Worm (Caenorhabditis elegans): ENCODE results near the gene nhr-153.
"Not testable (repeated sequence)": the region's sequence is repeated elsewhere in the genome, so short reads cannot be mapped to it uniquely, and the experiment has no call there.

Gene nhr-153

ce11 chrV:12117567-12118053 is 13.6 kb downstream of the nhr-153 start, which contains the start of gene C13C4.8:
TSS of gene C13C4.8 (plus strand) at chrV:12118003.
- TF ChIP-seq flh-1 (GFP tag; optimal IDR thresholded peaks at IDR 0.05): no peak
- no peak for TF ChIP-seq ceh-43 (GFP tag; optimal IDR thresholded peaks at IDR 0.05)
- no peak for TF ChIP-seq unc-120 (tag; optimal IDR thresholded peaks at IDR 0.05; ENCODE audit: poor library complexity, severe bottlenecking)
- TF ChIP-seq mls-2 (tag; optimal IDR thresholded peaks at IDR 0.05): no peak
- no peak for TF ChIP-seq unc-62 (GFP tag; optimal IDR thresholded peaks at IDR 0.05)
- TF ChIP-seq tbx-8 (GFP tag; optimal IDR thresholded peaks at IDR 0.05): no peak
- TF ChIP-seq nhr-76 (tag; optimal IDR thresholded peaks at IDR 0.05): no peak
- TF ChIP-seq pha-4 (tag; optimal IDR thresholded peaks at IDR 0.05): no peak
- no peak for TF ChIP-seq mep-1 (tag; optimal IDR thresholded peaks at IDR 0.05)
- TF ChIP-seq hlh-1 (tag; optimal IDR thresholded peaks at IDR 0.05): no peak
- TF ChIP-seq nhr-237 (tag; optimal IDR thresholded peaks at IDR 0.05): no peak
- TF ChIP-seq sem-2 (GFP tag; optimal IDR thresholded peaks at IDR 0.05): no peak
- TF ChIP-seq lin-13 (tag; optimal IDR thresholded peaks at IDR 0.05): no peak
- no peak for TF ChIP-seq cnd-1 (tag; optimal IDR thresholded peaks at IDR 0.05)

- TF ChIP-seq zip-8 (tag; optimal IDR thresholded peaks at IDR 0.05) (no peak), ham-2 (GFP tag; optimal IDR thresholded peaks at IDR 0.05) (no peak), hlh-1 (tag; optimal IDR thresholded peaks at IDR 0.05) (no peak), ces-1 (GFP tag; optimal IDR thresholded peaks at IDR 0.05) (no peak), nhr-237 (tag; optimal IDR thresholded peaks at IDR 0.05) (no peak), mab-5 (tag; optimal IDR thresholded peaks at IDR 0.05) (no peak), lsy-2 (tag; optimal IDR thresholded peaks at IDR 0.05) (no peak), sptf-1 (tag; optimal IDR thresholded peaks at IDR 0.05) (no peak), ceh-39 (tag; optimal IDR thresholded peaks at IDR 0.05) (no peak), nhr-76 (tag; optimal IDR thresholded peaks at IDR 0.05) (no peak), nhr-12 (tag; optimal IDR thresholded peaks at IDR 0.05) (no peak), snpc-4 (tag; optimal IDR thresholded peaks at IDR 0.05) (no peak), ceh-83 (GFP tag; optimal IDR thresholded peaks at IDR 0.05) (no peak), unc-39 (tag; optimal IDR thresholded peaks at IDR 0.05) (no peak)
Observed at ce11 chrV:12120381-12120780, 16.4 kb downstream of the nhr-153 start, which contains the start of gene C13C4.7. TSS of gene C13C4.7 (minus strand) at chrV:12120481.

- TF ChIP-seq blmp-1 (tag; optimal IDR thresholded peaks at IDR 0.05) (no peak), unc-62 (GFP tag; optimal IDR thresholded peaks at IDR 0.05) (no peak), nhr-2 (tag; optimal IDR thresholded peaks at IDR 0.05) (no peak), tbx-8 (GFP tag; optimal IDR thresholded peaks at IDR 0.05) (no peak), mls-2 (tag; optimal IDR thresholded peaks at IDR 0.05) (no peak), ham-2 (GFP tag; optimal IDR thresholded peaks at IDR 0.05) (no peak), ceh-43 (GFP tag; optimal IDR thresholded peaks at IDR 0.05) (no peak), cnd-1 (tag; optimal IDR thresholded peaks at IDR 0.05) (no peak), ceh-39 (tag; optimal IDR thresholded peaks at IDR 0.05) (no peak), zip-8 (tag; optimal IDR thresholded peaks at IDR 0.05) (no peak), elt-1 (tag; optimal IDR thresholded peaks at IDR 0.05; ENCODE audit: borderline replicate concordance, insufficient read depth) (no peak), lin-32 (GFP tag; optimal IDR thresholded peaks at IDR 0.05) (no peak), nhr-76 (tag; optimal IDR thresholded peaks at IDR 0.05) (no peak), elt-3 (tag; optimal IDR thresholded peaks at IDR 0.05) (no peak), drap-1 (GFP tag; optimal IDR thresholded peaks at IDR 0.05) (no peak), pha-4 (tag; optimal IDR thresholded peaks at IDR 0.05) (no peak), nhr-237 (tag; optimal IDR thresholded peaks at IDR 0.05) (no peak), snpc-4 (tag; optimal IDR thresholded peaks at IDR 0.05) (no peak)
Observed at ce11 chrV:12121274-12121673, 17.3 kb downstream of the nhr-153 start, which contains the start of gene C13C4.6. TSS of gene C13C4.6 (plus strand) at chrV:12121574.

- TF ChIP-seq ham-2, ces-1, bed-3 (GFP tag; optimal IDR thresholded peaks at IDR 0.05): not testable (repeated sequence)
Observed at ce11 chrV:12130688-12131087, 26.7 kb downstream of the nhr-153 start, which contains the start of gene C27A7.6. TSS of gene C27A7.6 (minus strand) at chrV:12130788.

ce11 chrV:12131157-12131556 is 27.1 kb downstream of the nhr-153 start, which contains the start of gene enpp-1:
TSS of gene enpp-1 (plus strand) at chrV:12131457.
- TF ChIP-seq sem-2 (GFP tag; optimal IDR thresholded peaks at IDR 0.05); sptf-1 (tag; optimal IDR thresholded peaks at IDR 0.05); lin-32 (GFP tag; optimal IDR thresholded peaks at IDR 0.05): not testable (repeated sequence)
